Fruit fly (Drosophila melanogaster) whole organism, prepupa: ENCODE data around the gene CG3690.

ENCODE experiments used
- Blimp-1 ChIP-seq: fragments of 200-800 bp; sonication (Bioruptor generic); optimal IDR thresholded peaks from 3 replicates; lab custom pipeline; 2017; ENCODE audit warnings: missing biosample characterization, missing genetic modification characterization, mild to moderate bottlenecking, moderate library complexity, missing genetic modification reagents
- CG10631 ChIP-seq: fragments of 200-800 bp; sonication (Bioruptor generic); optimal IDR thresholded peaks from 2 replicates; lab custom pipeline; 2016; ENCODE audit warnings: missing biosample characterization, missing genetic modification characterization
- CG11762 ChIP-seq: fragments of 200-800 bp; sonication (Bioruptor generic); optimal IDR thresholded peaks from 3 replicates; lab custom pipeline; 2016; ENCODE audit warnings: missing biosample characterization, missing genetic modification characterization; ENCODE audit not compliant: insufficient read depth
- CG11902 ChIP-seq: fragments of 200-800 bp; sonication (Bioruptor generic); optimal IDR thresholded peaks from 3 replicates; lab custom pipeline; 2016; ENCODE audit warnings: missing biosample characterization, missing genetic modification characterization
- CG15336 ChIP-seq: fragments of 200-800 bp; sonication (Bioruptor generic); IDR thresholded peaks from 2 replicates; pipeline ENCODE4 v1.3.6; 2022; ENCODE audit warnings: missing biosample characterization, missing genetic modification characterization
- CG31627 ChIP-seq: fragments of 200-800 bp; sonication (Bioruptor generic); optimal IDR thresholded peaks from 3 replicates; lab custom pipeline; 2016; ENCODE audit warnings: missing biosample characterization, missing genetic modification characterization
- CG32006 ChIP-seq: fragments of 200-800 bp; sonication (Bioruptor generic); optimal IDR thresholded peaks from 3 replicates; lab custom pipeline; 2017; ENCODE audit warnings: missing biosample characterization, mild to moderate bottlenecking, missing genetic modification characterization
- CG34406 ChIP-seq: fragments of 200-800 bp; sonication (Bioruptor generic); optimal IDR thresholded peaks from 3 replicates; lab custom pipeline; 2016; ENCODE audit warnings: missing biosample characterization, missing genetic modification characterization
- CG3919 ChIP-seq: fragments of 200-800 bp; sonication (Bioruptor generic); optimal IDR thresholded peaks from 3 replicates; lab custom pipeline; 2016; ENCODE audit warnings: missing biosample characterization, missing genetic modification characterization
- CG4318 ChIP-seq: fragments of 200-800 bp; sonication (Bioruptor generic); optimal IDR thresholded peaks from 3 replicates; lab custom pipeline; 2017; ENCODE audit warnings: missing biosample characterization, mild to moderate bottlenecking, missing genetic modification characterization
- CG6792 ChIP-seq: fragments of 200-800 bp; sonication (Bioruptor generic); optimal IDR thresholded peaks from 3 replicates; lab custom pipeline; 2016; ENCODE audit warnings: missing biosample characterization, missing genetic modification characterization
- CG6854 ChIP-seq: fragments of 200-800 bp; sonication (Bioruptor generic); optimal IDR thresholded peaks from 2 replicates; lab custom pipeline; 2017; ENCODE audit warnings: missing biosample characterization, mild to moderate bottlenecking, missing genetic modification characterization
- CG8119 ChIP-seq: fragments of 200-800 bp; sonication (Bioruptor generic); IDR thresholded peaks from 3 replicates; pipeline ENCODE4 v1.3.6; 2022; ENCODE audit warnings: missing biosample characterization, missing genetic modification characterization
- CG8319 ChIP-seq: fragments of 200-800 bp; sonication (Bioruptor generic); optimal IDR thresholded peaks from 3 replicates; lab custom pipeline; 2016; ENCODE audit warnings: missing biosample characterization, missing genetic modification characterization
- CG8632 ChIP-seq: fragments of 200-800 bp; sonication (Bioruptor generic); optimal IDR thresholded peaks from 3 replicates; lab custom pipeline; 2016; ENCODE audit warnings: missing biosample characterization, missing genetic modification characterization
- CG9139 ChIP-seq: fragments of 200-800 bp; sonication (Bioruptor generic); optimal IDR thresholded peaks from 3 replicates; lab custom pipeline; 2017; ENCODE audit warnings: missing biosample characterization, mild to moderate bottlenecking, missing genetic modification characterization
- Eip78C ChIP-seq: fragments of 200-800 bp; sonication (Bioruptor generic); peaks from one replicate; lab custom pipeline; 2016; ENCODE audit warnings: missing biosample characterization, missing genetic modification characterization
- Gug ChIP-seq: fragments of 200-800 bp; sonication (Bioruptor generic); IDR thresholded peaks from 2 replicates; pipeline ENCODE4 v1.3.6; 2022; ENCODE audit warnings: missing biosample characterization, missing genetic modification characterization
- Hr38 ChIP-seq: sonication (Bioruptor generic); optimal IDR thresholded peaks from 2 replicates; lab custom pipeline; 2016; ENCODE audit warnings: missing biosample characterization, missing genetic modification characterization
- Hr39 ChIP-seq: fragments of 200-800 bp; sonication (Bioruptor generic); optimal IDR thresholded peaks from 2 replicates; lab custom pipeline; 2016; ENCODE audit warnings: missing biosample characterization, missing genetic modification characterization
- Hr4 ChIP-seq: fragments of 200-800 bp; sonication (Bioruptor generic); optimal IDR thresholded peaks from 3 replicates; lab custom pipeline; 2016; ENCODE audit warnings: missing biosample characterization, missing genetic modification characterization
- Lpt ChIP-seq: fragments of 200-800 bp; sonication (Bioruptor generic); optimal IDR thresholded peaks from 3 replicates; lab custom pipeline; 2016; ENCODE audit warnings: missing biosample characterization, missing genetic modification characterization
- OdsH ChIP-seq: fragments of 200-800 bp; sonication (Bioruptor generic); optimal IDR thresholded peaks from 3 replicates; lab custom pipeline; 2016; ENCODE audit warnings: missing biosample characterization, missing genetic modification characterization
- Sox102F ChIP-seq: fragments of 200-800 bp; sonication (Bioruptor generic); optimal IDR thresholded peaks from 2 replicates; lab custom pipeline; 2016; ENCODE audit warnings: missing biosample characterization, mild to moderate bottlenecking, missing genetic modification characterization
- Sox14 ChIP-seq: fragments of 200-800 bp; sonication (Bioruptor generic); optimal IDR thresholded peaks from 3 replicates; lab custom pipeline; 2016; ENCODE audit warnings: missing biosample characterization, missing genetic modification characterization
- achi ChIP-seq: fragments of 200-800 bp; sonication (Bioruptor generic); optimal IDR thresholded peaks from 3 replicates; lab custom pipeline; 2016; ENCODE audit warnings: missing biosample characterization, missing genetic modification characterization
- acj6 ChIP-seq: fragments of 200-800 bp; sonication (Bioruptor generic); optimal IDR thresholded peaks from 3 replicates; lab custom pipeline; 2016; ENCODE audit warnings: missing biosample characterization, missing genetic modification characterization
- cyc ChIP-seq: fragments of 200-800 bp; sonication (Bioruptor generic); optimal IDR thresholded peaks from 3 replicates; lab custom pipeline; 2016; ENCODE audit warnings: missing biosample characterization, missing genetic modification characterization
- dac ChIP-seq: fragments of 200-800 bp; sonication (Bioruptor generic); optimal IDR thresholded peaks from 2 replicates; lab custom pipeline; 2017; ENCODE audit warnings: missing biosample characterization, mild to moderate bottlenecking, missing genetic modification characterization
- eg ChIP-seq: fragments of 200-800 bp; sonication (Bioruptor generic); IDR thresholded peaks from 3 replicates; pipeline ENCODE4 v1.3.6; 2022; ENCODE audit warnings: missing biosample characterization, missing genetic modification characterization
- esn ChIP-seq: fragments of 200-800 bp; sonication (Bioruptor generic); optimal IDR thresholded peaks from 2 replicates; lab custom pipeline; 2016; ENCODE audit warnings: missing biosample characterization, mild to moderate bottlenecking, missing genetic modification characterization, moderate library complexity
- fd59A ChIP-seq: fragments of 200-800 bp; sonication (Bioruptor generic); optimal IDR thresholded peaks from 2 replicates; lab custom pipeline; 2017; ENCODE audit warnings: missing biosample characterization, mild to moderate bottlenecking, missing genetic modification characterization, missing genetic modification reagents
- fd85E ChIP-seq: fragments of 200-800 bp; sonication (Bioruptor generic); optimal IDR thresholded peaks from 3 replicates; lab custom pipeline; 2016; ENCODE audit warnings: missing biosample characterization, missing genetic modification characterization
- fkh ChIP-seq: fragments of 200-800 bp; sonication (Bioruptor generic); optimal IDR thresholded peaks from 3 replicates; lab custom pipeline; 2017; ENCODE audit warnings: missing biosample characterization, mild to moderate bottlenecking, missing genetic modification characterization, moderate library complexity
- lz ChIP-seq: fragments of 200-800 bp; sonication (Bioruptor generic); optimal IDR thresholded peaks from 3 replicates; lab custom pipeline; 2016; ENCODE audit warnings: missing biosample characterization, missing genetic modification characterization
- pdm3 ChIP-seq: fragments of 200-800 bp; sonication (Bioruptor generic); optimal IDR thresholded peaks from 3 replicates; lab custom pipeline; 2016; ENCODE audit warnings: missing biosample characterization, missing genetic modification characterization
- salr ChIP-seq, 2 experiments: fragments of 200-800 bp; sonication (Bioruptor generic); optimal IDR thresholded peaks; 3 replicates each; lab custom pipeline; 2016 to 2018; ENCODE audit warnings: missing biosample characterization in 2 of 2, missing genetic modification characterization in 2 of 2, mild to moderate bottlenecking in 1 of 2
- ss ChIP-seq, 2 experiments: fragments of 200-800 bp; sonication (Bioruptor generic); optimal IDR thresholded peaks; 2 replicates in 1 of 2; 3 replicates in 1 of 2; lab custom pipeline; 2017 to 2018; ENCODE audit warnings: mild to moderate bottlenecking in 2 of 2, missing biosample characterization in 2 of 2, missing genetic modification characterization in 2 of 2, moderate library complexity in 1 of 2
- svp ChIP-seq: fragments of 200-800 bp; sonication (Bioruptor generic); peaks from one replicate; lab custom pipeline; 2016; ENCODE audit warnings: missing biosample characterization, missing genetic modification characterization

Gene CG3690

DNA sequence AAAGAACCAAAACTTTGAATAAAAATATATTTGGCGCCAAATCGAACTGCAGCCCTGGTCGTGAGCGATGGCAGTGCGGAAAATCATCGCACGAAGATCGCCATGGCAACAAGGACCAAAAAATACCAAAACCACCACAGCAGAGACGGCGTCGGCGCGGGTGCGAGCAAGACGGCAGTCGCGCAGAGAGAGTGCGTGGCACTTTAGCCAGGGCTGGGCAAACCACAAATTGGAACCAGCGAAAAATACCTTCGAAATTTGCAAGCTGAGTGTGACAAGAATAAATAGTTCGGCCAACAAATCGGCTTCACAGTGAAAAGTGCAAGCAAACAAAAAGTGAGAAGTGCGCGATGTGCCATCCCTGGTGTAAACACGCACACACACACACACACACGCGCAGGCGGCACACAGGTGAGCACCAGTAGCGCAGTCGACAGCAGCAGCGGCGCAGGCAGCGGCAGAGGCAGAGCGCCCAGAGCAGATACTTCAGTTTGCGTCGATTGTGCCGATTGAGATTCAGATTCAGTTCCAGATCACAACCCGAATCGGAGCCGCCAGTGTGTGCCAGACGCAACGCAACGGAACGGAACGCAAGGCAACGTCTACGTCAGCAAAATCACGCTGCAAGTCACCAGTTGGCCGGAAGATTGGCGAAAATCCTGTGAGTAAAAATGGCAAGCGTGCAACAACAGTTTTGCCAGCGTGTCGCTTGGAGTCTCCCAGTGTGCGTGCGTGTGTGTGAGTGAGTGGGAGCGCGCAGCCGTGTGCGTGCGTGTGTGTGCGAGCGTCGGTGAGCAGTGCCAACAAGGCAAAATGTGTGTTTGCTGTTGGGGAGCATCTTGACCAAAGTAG lies 16.4 kb downstream of the CG3690 start, which contains the start of gene TRAM (continued):
- TF ChIP-seq Eip78C (GFP tag; lab: Kevin White, UChicago): peak; percentile 98
- TF ChIP-seq dac (GFP tag; lab: Kevin White, UChicago): peak; percentile 99
- peak; percentile 95 for TF ChIP-seq CG6854 (GFP tag; lab: Kevin White, UChicago)
- TF ChIP-seq acj6 (GFP tag; lab: Kevin White, UChicago): peak; percentile 96
- peak; percentile 98 for TF ChIP-seq CG10631 (GFP tag; lab: Kevin White, UChicago)
- peak; percentile 97 for TF ChIP-seq CG4318 (GFP tag; lab: Kevin White, UChicago)
- TF ChIP-seq CG9139 (GFP tag; lab: Kevin White, UChicago): peak; percentile 96
- peak; percentile 97 for TF ChIP-seq cyc (GFP tag; lab: Kevin White, UChicago)
- peak; percentile 99 for TF ChIP-seq CG15336 (GFP tag; lab: Robert Waterston, UW)
- peak; percentile 93 for TF ChIP-seq Sox102F
- peak; percentile 98 for TF ChIP-seq fkh (GFP tag; lab: Kevin White, UChicago)
- peak; percentile 96 for TF ChIP-seq CG11902
- peak; percentile 97 for TF ChIP-seq pdm3 (GFP tag; lab: Kevin White, UChicago)
- TF ChIP-seq CG8319 (GFP tag; lab: Kevin White, UChicago): peak; percentile 94
- peak; percentile 98 for TF ChIP-seq lz (GFP tag; lab: Kevin White, UChicago)
- peak; percentile 98 for TF ChIP-seq Sox14 (GFP tag; lab: Kevin White, UChicago)
- TF ChIP-seq fd59A (GFP tag; lab: Kevin White, UChicago): peak; percentile 98
- TF ChIP-seq CG34406: peak; percentile 95
- TF ChIP-seq CG3919 (GFP tag; lab: Kevin White, UChicago): peak; percentile 98
- peak; percentile 77 for TF ChIP-seq Hr38 (GFP tag; lab: Kevin White, UChicago)
- peak; percentile 98 for TF ChIP-seq CG32006 (GFP tag; lab: Kevin White, UChicago)

dm6 chrX:933997-934396 lies 17.7 kb downstream of the CG3690 start:
- no peak for TF ChIP-seq acj6 (GFP tag; lab: Kevin White, UChicago)
- TF ChIP-seq CG6792 (GFP tag; lab: Kevin White, UChicago): no peak
- TF ChIP-seq ss (GFP tag; optimal IDR thresholded peaks at IDR 0.05; lab: Kevin White, UChicago): no peak
- no peak for TF ChIP-seq salr (GFP tag; optimal IDR thresholded peaks at IDR 0.05; lab: Kevin White, UChicago)
- no peak for TF ChIP-seq Hr4 (GFP tag; lab: Kevin White, UChicago)
- TF ChIP-seq eg (GFP tag; lab: Robert Waterston, UW): no peak
- TF ChIP-seq esn (GFP tag; lab: Kevin White, UChicago): no peak
- TF ChIP-seq CG32006 (GFP tag; lab: Kevin White, UChicago): no peak
- TF ChIP-seq CG8632 (GFP tag; lab: Kevin White, UChicago): no peak
- TF ChIP-seq, all 60 proteins: peak for 0

DNA sequence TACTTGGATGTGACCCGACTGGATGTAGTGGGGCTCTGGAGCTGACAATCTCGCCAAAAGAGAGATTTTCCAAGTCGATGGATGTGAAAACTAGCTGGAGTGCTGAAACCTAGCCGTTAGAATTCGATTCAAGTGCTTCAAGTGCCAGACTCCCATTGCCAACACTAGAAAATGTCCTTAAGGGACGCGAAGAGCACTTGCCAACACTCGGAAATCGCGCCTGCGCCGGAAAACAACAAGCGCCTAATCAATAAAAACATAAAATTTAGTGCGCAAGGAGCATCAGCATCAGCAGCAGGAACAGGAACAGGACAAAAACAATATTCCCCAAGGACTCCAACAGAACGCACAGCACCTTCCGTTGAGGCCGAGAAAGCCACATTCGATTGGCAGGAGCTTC lies 18.8 kb downstream of the CG3690 start:
- TF ChIP-seq CG10631 (GFP tag; lab: Kevin White, UChicago): no peak
- TF ChIP-seq CG31627 (GFP tag; lab: Kevin White, UChicago): no peak
- TF ChIP-seq OdsH (GFP tag; lab: Kevin White, UChicago): no peak
- no peak for TF ChIP-seq Hr38 (GFP tag; lab: Kevin White, UChicago)
- no peak for TF ChIP-seq Gug (GFP tag; lab: Robert Waterston, UW)
- no peak for TF ChIP-seq Blimp-1 (GFP tag; lab: Kevin White, UChicago)
- no peak for TF ChIP-seq salr (GFP tag; optimal IDR thresholded peaks at IDR 0.05; lab: Kevin White, UChicago)
- no peak for TF ChIP-seq achi (GFP tag; lab: Kevin White, UChicago)
- TF ChIP-seq CG8119 (GFP tag; lab: Robert Waterston, UW): no peak
- no peak for TF ChIP-seq svp (GFP tag; lab: Kevin White, UChicago)
- TF ChIP-seq CG11762: no peak
- no peak for TF ChIP-seq fd85E (GFP tag; lab: Kevin White, UChicago)
- no peak for TF ChIP-seq eg (GFP tag; lab: Robert Waterston, UW)
- no peak for TF ChIP-seq ss (GFP tag; optimal IDR thresholded peaks at IDR 0.05; lab: Kevin White, UChicago)
- no peak for TF ChIP-seq dac (GFP tag; lab: Kevin White, UChicago)
- no peak for TF ChIP-seq Hr39 (GFP tag; lab: Kevin White, UChicago)
- TF ChIP-seq Lpt: no peak
- no peak for TF ChIP-seq Eip78C (GFP tag; lab: Kevin White, UChicago)
